Worm (Caenorhabditis elegans) whole organism, mixed stage, embryonic: Measurements from ENCODE around the gene ZK1010.5.

Experiments
- M03D4.4 ChIP-seq: sonication (generic microtip); optimal IDR thresholded peaks from 2 replicates; lab custom pipeline; 2017; ENCODE audit warnings: mild to moderate bottlenecking, missing genetic modification characterization, missing compliant biosample characterization
- blmp-1 ChIP-seq: fragments of 150-350 bp; optimal IDR thresholded peaks from 2 replicates; lab custom pipeline; 2014; ENCODE audit warnings: missing biosample characterization, missing genetic modification characterization
- ceh-39 ChIP-seq: fragments of 150-350 bp; optimal IDR thresholded peaks from 2 replicates; lab custom pipeline; 2014; ENCODE audit warnings: missing biosample characterization, missing genetic modification characterization
- ceh-43 ChIP-seq: fragments of 200-800 bp; sonication (Bioruptor generic); optimal IDR thresholded peaks from 2 replicates; lab custom pipeline; 2018; ENCODE audit warnings: mild to moderate bottlenecking, missing genetic modification characterization, moderate library complexity, missing compliant biosample characterization
- ces-1 ChIP-seq: fragments of 150-350 bp; optimal IDR thresholded peaks from 2 replicates; lab custom pipeline; 2014; ENCODE audit warnings: missing biosample characterization, missing genetic modification reagents, missing genetic modification characterization
- cnd-1 ChIP-seq: fragments of 200-800 bp; sonication (Bioruptor generic); optimal IDR thresholded peaks from 2 replicates; lab custom pipeline; 2018; ENCODE audit warnings: mild to moderate bottlenecking, missing genetic modification characterization, missing compliant biosample characterization
- drap-1 ChIP-seq: fragments of 200-800 bp; sonication (Bioruptor generic); optimal IDR thresholded peaks from 3 replicates; lab custom pipeline; 2018; ENCODE audit warnings: mild to moderate bottlenecking, missing genetic modification characterization, missing compliant biosample characterization
- elt-1 ChIP-seq: sonication (generic microtip); optimal IDR thresholded peaks from 2 replicates; lab custom pipeline; 2017; ENCODE audit warnings: missing genetic modification characterization, mild to moderate bottlenecking, missing compliant biosample characterization, antibody characterized with exemption, moderate library complexity, borderline replicate concordance; ENCODE audit not compliant: insufficient read depth
- elt-3 ChIP-seq: fragments of 150-350 bp; optimal IDR thresholded peaks from 2 replicates; lab custom pipeline; 2014; ENCODE audit warnings: missing biosample characterization, missing genetic modification characterization
- flh-1 ChIP-seq: fragments of 200-800 bp; sonication (Bioruptor generic); optimal IDR thresholded peaks from 2 replicates; lab custom pipeline; 2018; ENCODE audit warnings: mild to moderate bottlenecking, missing genetic modification characterization, moderate library complexity, missing compliant biosample characterization
- ham-2 ChIP-seq: fragments of 200-800 bp; sonication (Bioruptor generic); optimal IDR thresholded peaks from 2 replicates; lab custom pipeline; 2018; ENCODE audit warnings: mild to moderate bottlenecking, missing genetic modification characterization, missing compliant biosample characterization
- hlh-1 ChIP-seq: fragments of 150-350 bp; optimal IDR thresholded peaks from 2 replicates; lab custom pipeline; 2014; ENCODE audit warnings: missing biosample characterization, missing genetic modification reagents, missing genetic modification characterization
- lin-13 ChIP-seq: fragments of 150-350 bp; optimal IDR thresholded peaks from 2 replicates; lab custom pipeline; 2014; ENCODE audit warnings: missing biosample characterization, missing genetic modification characterization
- lin-32 ChIP-seq: fragments of 200-800 bp; sonication (Bioruptor generic); optimal IDR thresholded peaks from 2 replicates; lab custom pipeline; 2018; ENCODE audit warnings: mild to moderate bottlenecking, missing genetic modification characterization, missing compliant biosample characterization
- lsy-2 ChIP-seq: fragments of 150-350 bp; optimal IDR thresholded peaks from 2 replicates; lab custom pipeline; 2014; ENCODE audit warnings: missing biosample characterization, missing genetic modification characterization
- mab-5 ChIP-seq: fragments of 150-350 bp; optimal IDR thresholded peaks from 2 replicates; lab custom pipeline; 2014; ENCODE audit warnings: missing biosample characterization, missing genetic modification characterization
- mep-1 ChIP-seq: fragments of 150-350 bp; optimal IDR thresholded peaks from 2 replicates; lab custom pipeline; 2017; ENCODE audit warnings: missing biosample characterization, missing genetic modification reagents, missing genetic modification characterization, inconsistent platforms
- mls-2 ChIP-seq: sonication (generic microtip); optimal IDR thresholded peaks from 2 replicates; lab custom pipeline; 2016; ENCODE audit warnings: mild to moderate bottlenecking, missing genetic modification characterization, moderate library complexity, missing compliant biosample characterization
- nhr-12 ChIP-seq: fragments of 150-350 bp; optimal IDR thresholded peaks from 2 replicates; lab custom pipeline; 2014; ENCODE audit warnings: missing biosample characterization, missing genetic modification characterization
- nhr-2 ChIP-seq: fragments of 150-350 bp; optimal IDR thresholded peaks from 2 replicates; lab custom pipeline; 2014; ENCODE audit warnings: missing biosample characterization, missing genetic modification characterization
- nhr-28 ChIP-seq: fragments of 150-350 bp; optimal IDR thresholded peaks from 2 replicates; lab custom pipeline; 2014; ENCODE audit warnings: missing biosample characterization, missing genetic modification characterization
- nhr-76 ChIP-seq: sonication (generic microtip); optimal IDR thresholded peaks from 2 replicates; lab custom pipeline; 2017; ENCODE audit warnings: missing biosample characterization, missing genetic modification characterization
- pha-4 ChIP-seq: fragments of 150-350 bp; optimal IDR thresholded peaks from 2 replicates; lab custom pipeline; 2018; ENCODE audit warnings: missing biosample characterization, missing genetic modification reagents, missing genetic modification characterization
- sem-2 ChIP-seq: fragments of 200-800 bp; sonication (Bioruptor generic); optimal IDR thresholded peaks from 2 replicates; lab custom pipeline; 2018; ENCODE audit warnings: mild to moderate bottlenecking, missing genetic modification characterization, missing compliant biosample characterization
- sptf-1 ChIP-seq: sonication (generic microtip); optimal IDR thresholded peaks from 2 replicates; lab custom pipeline; 2017; ENCODE audit warnings: mild to moderate bottlenecking, missing genetic modification characterization, moderate library complexity, missing compliant biosample characterization
- tbx-8 ChIP-seq: fragments of 200-800 bp; sonication (Bioruptor generic); optimal IDR thresholded peaks from 2 replicates; lab custom pipeline; 2018; ENCODE audit warnings: mild to moderate bottlenecking, missing genetic modification characterization, moderate library complexity, missing compliant biosample characterization
- unc-120 ChIP-seq: sonication (generic microtip); optimal IDR thresholded peaks from 2 replicates; lab custom pipeline; 2017; ENCODE audit warnings: missing genetic modification characterization, missing compliant biosample characterization; ENCODE audit not compliant: poor library complexity, severe bottlenecking
- unc-39 ChIP-seq: fragments of 150-350 bp; optimal IDR thresholded peaks from 2 replicates; lab custom pipeline; 2014; ENCODE audit warnings: missing biosample characterization, missing genetic modification characterization
- unc-62 ChIP-seq: fragments of 150-350 bp; optimal IDR thresholded peaks from 2 replicates; lab custom pipeline; 2014; ENCODE audit warnings: missing biosample characterization, missing genetic modification reagents, missing genetic modification characterization
- ztf-11 ChIP-seq: fragments of 150-350 bp; optimal IDR thresholded peaks from 2 replicates; lab custom pipeline; 2014; ENCODE audit warnings: missing biosample characterization, missing genetic modification characterization

Gene ZK1010.5

DNA sequence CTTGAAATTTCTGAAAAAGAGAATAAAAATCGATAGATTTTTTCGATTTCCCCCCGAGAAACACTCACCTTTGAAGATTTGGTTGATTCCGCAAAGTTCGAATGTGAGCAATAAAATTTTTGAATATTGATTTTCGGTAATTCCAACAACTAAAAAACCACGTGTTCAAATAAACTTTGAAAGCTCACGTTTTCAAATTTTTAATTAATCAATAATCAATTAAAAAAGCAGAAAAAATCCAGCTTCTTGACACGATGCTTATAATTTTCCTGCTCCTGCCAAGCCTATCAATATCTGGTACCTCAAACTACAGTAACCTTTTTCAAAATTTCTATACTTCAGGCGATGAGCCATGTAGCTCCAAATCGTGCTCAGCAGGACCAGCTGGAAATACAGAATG is at the start of gene ZK1010.5:
Gene ZK1010.5 (minus strand): TSS at position 101 of the 400 bp plus-strand sequence.
- TF ChIP-seq mls-2: no peak
- no peak for TF ChIP-seq flh-1 (GFP tag; lab: Kevin White, UChicago)
- no peak for TF ChIP-seq lin-13 (tag; lab: Kevin White, UChicago)
- TF ChIP-seq M03D4.4: no peak
- TF ChIP-seq pha-4: no peak
- no peak for TF ChIP-seq unc-39 (tag; lab: Kevin White, UChicago)
- no peak for TF ChIP-seq mep-1 (tag; lab: Kevin White, UChicago)
- TF ChIP-seq unc-120 (tag; lab: Kevin White, UChicago): no peak
- no peak for TF ChIP-seq cnd-1 (tag; lab: Kevin White, UChicago)
- no peak for TF ChIP-seq lin-32 (GFP tag; lab: Kevin White, UChicago)
- TF ChIP-seq hlh-1 (tag; lab: Kevin White, UChicago): no peak
- no peak for TF ChIP-seq ceh-39 (tag; lab: Kevin White, UChicago)
- no peak for TF ChIP-seq sem-2 (GFP tag; lab: Kevin White, UChicago)
- no peak for TF ChIP-seq ztf-11 (tag; lab: Kevin White, UChicago)
- TF ChIP-seq lsy-2 (tag; lab: Kevin White, UChicago): no peak
- no peak for TF ChIP-seq unc-62
- no peak for TF ChIP-seq ces-1 (GFP tag; lab: Kevin White, UChicago)
- TF ChIP-seq ceh-43 (GFP tag; lab: Kevin White, UChicago): no peak
- TF ChIP-seq elt-1 (tag; lab: Kevin White, UChicago): no peak
- TF ChIP-seq blmp-1 (tag; lab: Kevin White, UChicago): no peak

- TF ChIP-seq sem-2 (GFP tag; lab: Kevin White, UChicago): peak; percentile 23
- TF ChIP-seq sptf-1 (tag; lab: Kevin White, UChicago): peak; percentile 61
- peak; percentile 35 for TF ChIP-seq drap-1 (GFP tag; lab: Kevin White, UChicago)
- no peak for TF ChIP-seq pha-4
- TF ChIP-seq nhr-12 (tag; lab: Kevin White, UChicago): no peak
- TF ChIP-seq lin-32 (GFP tag; lab: Kevin White, UChicago): peak; percentile 23
- no peak for TF ChIP-seq nhr-28 (tag; lab: Kevin White, UChicago)
- TF ChIP-seq ham-2: peak; percentile 26
- TF ChIP-seq mls-2: peak; percentile 72
- TF ChIP-seq mab-5 (tag; lab: Kevin White, UChicago): no peak
Measured at ce11 chrIII:13032429-13033018, 45.2 kb upstream of the ZK1010.5 start.

DNA sequence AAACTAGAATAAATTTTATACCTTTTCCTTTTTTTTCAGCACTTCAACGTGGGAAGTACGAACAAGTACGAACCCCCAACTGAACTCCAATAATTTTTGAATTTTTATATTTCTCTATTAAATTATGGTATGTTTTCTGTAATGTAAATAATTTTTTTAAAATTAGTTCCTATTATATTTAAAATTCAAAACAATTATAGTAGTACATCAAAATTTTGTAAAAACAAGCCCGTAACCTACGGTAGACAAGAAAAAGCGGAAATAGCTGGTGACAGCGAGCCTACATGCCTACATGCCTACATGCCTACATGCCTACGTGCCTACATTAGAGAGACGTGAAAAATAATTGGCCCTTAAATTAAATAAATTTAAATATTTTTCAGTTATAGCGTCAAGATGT is 44.4 kb upstream of the ZK1010.5 start, which contains the start of gene F14F7.5:
Gene F14F7.5 (plus strand): TSS at position 301 of the 400 bp plus-strand sequence.
- TF ChIP-seq blmp-1 (tag; lab: Kevin White, UChicago): no peak
- no peak for TF ChIP-seq nhr-76 (tag; lab: Kevin White, UChicago)
- no peak for TF ChIP-seq ces-1 (GFP tag; lab: Kevin White, UChicago)
- TF ChIP-seq unc-62: no peak
- TF ChIP-seq mls-2: no peak

ce11 chrIII:13030551-13030950 is 43.2 kb upstream of the ZK1010.5 start, which contains the start of gene F14F7.7:
TSS of gene F14F7.7 (plus strand) at chrIII:13030904.
- no peak for TF ChIP-seq ces-1 (GFP tag; lab: Kevin White, UChicago)
- no peak for TF ChIP-seq mab-5 (tag; lab: Kevin White, UChicago)
- no peak for TF ChIP-seq lin-13 (tag; lab: Kevin White, UChicago)
- TF ChIP-seq mls-2: no peak
- TF ChIP-seq lsy-2 (tag; lab: Kevin White, UChicago): no peak
- no peak for TF ChIP-seq M03D4.4
- no peak for TF ChIP-seq pha-4
- no peak for TF ChIP-seq flh-1 (GFP tag; lab: Kevin White, UChicago)
- no peak for TF ChIP-seq elt-1 (tag; lab: Kevin White, UChicago)
- TF ChIP-seq nhr-12 (tag; lab: Kevin White, UChicago): no peak
- TF ChIP-seq mep-1 (tag; lab: Kevin White, UChicago): no peak
- no peak for TF ChIP-seq nhr-2 (tag; lab: Kevin White, UChicago)
- no peak for TF ChIP-seq unc-120 (tag; lab: Kevin White, UChicago)
- no peak for TF ChIP-seq unc-62

ce11 chrIII:13029608-13030007 is 42.3 kb upstream of the ZK1010.5 start, which contains the start of gene F14F7.4:
TSS of gene F14F7.4 (minus strand) at chrIII:13029708.
- TF ChIP-seq lin-13 (tag; lab: Kevin White, UChicago) (no peak), unc-120 (tag; lab: Kevin White, UChicago) (no peak), ham-2 (no peak), lsy-2 (tag; lab: Kevin White, UChicago) (no peak), tbx-8 (GFP tag; lab: Kevin White, UChicago) (no peak), blmp-1 (tag; lab: Kevin White, UChicago) (no peak), drap-1 (GFP tag; lab: Kevin White, UChicago) (no peak), nhr-2 (tag; lab: Kevin White, UChicago) (no peak), M03D4.4 (no peak), cnd-1 (tag; lab: Kevin White, UChicago) (no peak), unc-62 (no peak), nhr-12 (tag; lab: Kevin White, UChicago) (no peak), sptf-1 (tag; lab: Kevin White, UChicago) (no peak), flh-1 (GFP tag; lab: Kevin White, UChicago) (no peak), ceh-39 (tag; lab: Kevin White, UChicago) (no peak), ceh-43 (GFP tag; lab: Kevin White, UChicago) (no peak), mep-1 (tag; lab: Kevin White, UChicago) (no peak), elt-3 (tag; lab: Kevin White, UChicago) (no peak), elt-1 (tag; lab: Kevin White, UChicago) (no peak), hlh-1 (tag; lab: Kevin White, UChicago) (no peak)
- TF ChIP-seq, all 35 proteins: peak for 0
